Fruit fly (Drosophila melanogaster) whole organism, embryonic: ENCODE data around the gene PIG-U.
A peak's percentile ranks its signal among the peaks of the same experiment; 100 is the strongest.

Source experiments
- Ada2b ChIP-seq: fragments of 200-800 bp; sonication (Bioruptor generic); IDR thresholded peaks from 2 replicates; pipeline ENCODE4 v1.3.6; 2022; ENCODE audit warnings: missing biosample characterization, missing genetic modification characterization
- Atf3 ChIP-seq: fragments of 200-800 bp; sonication (Bioruptor generic); optimal IDR thresholded peaks from 3 replicates; lab custom pipeline; 2016; ENCODE audit warnings: missing biosample characterization, missing genetic modification characterization
- BtbVII ChIP-seq: fragments of 200-800 bp; sonication (Bioruptor generic); optimal IDR thresholded peaks from 3 replicates; lab custom pipeline; 2017; ENCODE audit warnings: missing biosample characterization, mild to moderate bottlenecking, missing genetic modification characterization
- C15 ChIP-seq: fragments of 200-800 bp; sonication (Bioruptor generic); IDR thresholded peaks from 3 replicates; pipeline ENCODE4 v1.3.6; 2022; ENCODE audit warnings: missing biosample characterization, missing genetic modification characterization
- CG10543 ChIP-seq: fragments of 200-800 bp; sonication (Bioruptor generic); optimal IDR thresholded peaks from 3 replicates; lab custom pipeline; 2017; ENCODE audit warnings: missing biosample characterization, mild to moderate bottlenecking, missing genetic modification characterization, moderate library complexity
- CG11504 ChIP-seq: fragments of 200-800 bp; sonication (Bioruptor generic); optimal IDR thresholded peaks from 3 replicates; lab custom pipeline; 2019; ENCODE audit warnings: missing biosample characterization, mild to moderate bottlenecking, missing genetic modification characterization, moderate library complexity
- CG12219 ChIP-seq: fragments of 200-800 bp; sonication (Bioruptor generic); optimal IDR thresholded peaks from 3 replicates; lab custom pipeline; 2018; ENCODE audit warnings: missing biosample characterization, mild to moderate bottlenecking, missing genetic modification characterization
- CG1233 ChIP-seq: fragments of 200-800 bp; sonication (Bioruptor generic); optimal IDR thresholded peaks from 4 replicates; lab custom pipeline; 2018; ENCODE audit warnings: missing biosample characterization, mild to moderate bottlenecking, missing genetic modification characterization
- CG15696 ChIP-seq: fragments of 200-800 bp; sonication (Bioruptor generic); optimal IDR thresholded peaks from 2 replicates; lab custom pipeline; 2019; ENCODE audit warnings: missing biosample characterization, mild to moderate bottlenecking, missing genetic modification characterization, moderate library complexity
- CG1647 ChIP-seq: fragments of 200-800 bp; sonication (Bioruptor generic); optimal IDR thresholded peaks from 3 replicates; lab custom pipeline; 2016; ENCODE audit warnings: missing biosample characterization, missing genetic modification characterization
- CG1792 ChIP-seq: fragments of 200-800 bp; sonication (Bioruptor generic); optimal IDR thresholded peaks from 2 replicates; lab custom pipeline; 2016; ENCODE audit warnings: missing biosample characterization, missing genetic modification characterization
- CG1832 ChIP-seq: fragments of 200-800 bp; sonication (Bioruptor generic); optimal IDR thresholded peaks from 2 replicates; lab custom pipeline; 2017; ENCODE audit warnings: missing biosample characterization, mild to moderate bottlenecking, missing genetic modification characterization, inconsistent platforms
- CG18619 ChIP-seq: fragments of 200-800 bp; sonication (Bioruptor generic); optimal IDR thresholded peaks from 3 replicates; lab custom pipeline; 2017; ENCODE audit warnings: missing biosample characterization, mild to moderate bottlenecking, missing genetic modification characterization
- CG18764 ChIP-seq: fragments of 200-800 bp; sonication (Bioruptor generic); optimal IDR thresholded peaks from 3 replicates; lab custom pipeline; 2016; ENCODE audit warnings: missing biosample characterization, missing genetic modification characterization
- CG33557 ChIP-seq: fragments of 200-800 bp; sonication (Bioruptor generic); optimal IDR thresholded peaks from 2 replicates; lab custom pipeline; 2019; ENCODE audit warnings: missing biosample characterization, mild to moderate bottlenecking, missing genetic modification characterization, moderate library complexity
- CG3726 ChIP-seq: fragments of 200-800 bp; sonication (Bioruptor generic); IDR thresholded peaks from 3 replicates; pipeline ENCODE4, ENCODE4 v1.3.6; 2022; ENCODE audit warnings: missing biosample characterization, missing genetic modification characterization
- CG4730 ChIP-seq: fragments of 200-800 bp; sonication (Bioruptor generic); IDR thresholded peaks from 2 replicates; pipeline ENCODE4 v1.3.6; 2022; ENCODE audit warnings: missing biosample characterization, missing genetic modification characterization
- CG6254 ChIP-seq: fragments of 200-800 bp; sonication (Bioruptor generic); optimal IDR thresholded peaks from 3 replicates; lab custom pipeline; 2017; ENCODE audit warnings: mild to moderate bottlenecking, missing biosample characterization, missing genetic modification reagents, missing genetic modification characterization
- CG7745 ChIP-seq: fragments of 200-800 bp; sonication (Bioruptor generic); optimal IDR thresholded peaks from 2 replicates; lab custom pipeline; 2018; ENCODE audit warnings: missing biosample characterization, mild to moderate bottlenecking, missing genetic modification characterization, moderate library complexity
- CG8359 ChIP-seq: fragments of 200-800 bp; sonication (Bioruptor generic); optimal IDR thresholded peaks from 2 replicates; lab custom pipeline; 2017; ENCODE audit warnings: missing biosample characterization, mild to moderate bottlenecking, missing genetic modification characterization, borderline replicate concordance
- Dp ChIP-seq: fragments of 200-800 bp; sonication (Bioruptor generic); optimal IDR thresholded peaks from 2 replicates; lab custom pipeline; 2018; ENCODE audit warnings: missing biosample characterization, mild to moderate bottlenecking, missing genetic modification characterization, moderate library complexity
- GATAe ChIP-seq: fragments of 200-800 bp; sonication (Bioruptor generic); conservative IDR thresholded peaks from 2 replicates; pipeline ENCODE4 v1.3.6; 2022; ENCODE audit warnings: missing biosample characterization, missing genetic modification characterization
- Hr39 ChIP-seq: fragments of >200 bp; optimal IDR thresholded peaks from 2 replicates; lab custom pipeline; 2017
- Hsf ChIP-seq: fragments of 200-800 bp; sonication (Bioruptor generic); optimal IDR thresholded peaks from 3 replicates; lab custom pipeline; 2016; ENCODE audit warnings: missing biosample characterization, missing genetic modification characterization
- Jarid2 ChIP-seq: fragments of 200-800 bp; sonication (Bioruptor generic); optimal IDR thresholded peaks from 3 replicates; lab custom pipeline; 2017; ENCODE audit warnings: mild to moderate bottlenecking, missing biosample characterization, missing genetic modification reagents, missing genetic modification characterization
- MESR4 ChIP-seq: fragments of 200-800 bp; sonication (Bioruptor generic); optimal IDR thresholded peaks from 2 replicates; lab custom pipeline; 2018; ENCODE audit warnings: missing biosample characterization, mild to moderate bottlenecking, missing genetic modification characterization, moderate library complexity
- Meics ChIP-seq: fragments of 200-800 bp; sonication (Bioruptor generic); optimal IDR thresholded peaks from 2 replicates; lab custom pipeline; 2017; ENCODE audit warnings: missing biosample characterization, mild to moderate bottlenecking, missing genetic modification characterization
- Mrtf ChIP-seq: fragments of 200-800 bp; sonication (Bioruptor generic); IDR thresholded peaks from 3 replicates; pipeline ENCODE4 v1.3.6; 2022; ENCODE audit warnings: missing biosample characterization, missing genetic modification characterization
- NC2α ChIP-seq: fragments of 200-800 bp; sonication (Bioruptor generic); optimal IDR thresholded peaks from 2 replicates; lab custom pipeline; 2016; ENCODE audit warnings: missing biosample characterization, missing genetic modification characterization
- Ptx1 ChIP-seq: fragments of 200-800 bp; sonication (Bioruptor generic); IDR thresholded peaks from 2 replicates; pipeline ENCODE4 v1.3.6; 2022; ENCODE audit warnings: missing biosample characterization, missing genetic modification characterization
- Sry-β ChIP-seq: fragments of 200-800 bp; sonication (Bioruptor generic); optimal IDR thresholded peaks from 2 replicates; lab custom pipeline; 2018; ENCODE audit warnings: missing biosample characterization, mild to moderate bottlenecking, missing genetic modification characterization, moderate library complexity
- ac ChIP-seq: fragments of 200-800 bp; sonication (Bioruptor generic); optimal IDR thresholded peaks from 3 replicates; lab custom pipeline; 2017; ENCODE audit warnings: missing biosample characterization, mild to moderate bottlenecking, missing genetic modification characterization
- dati ChIP-seq: fragments of 200-800 bp; sonication (Bioruptor generic); IDR thresholded peaks from 2 replicates; pipeline ENCODE4 v1.3.6; 2022; ENCODE audit warnings: missing biosample characterization, missing genetic modification characterization
- eyg ChIP-seq: fragments of 200-800 bp; sonication (Bioruptor generic); optimal IDR thresholded peaks from 3 replicates; lab custom pipeline; 2016; ENCODE audit warnings: missing biosample characterization, missing genetic modification characterization
- ftz-f1 ChIP-seq: fragments of 200-800 bp; sonication (Bioruptor generic); optimal IDR thresholded peaks from 2 replicates; lab custom pipeline; 2016; ENCODE audit warnings: missing biosample characterization, missing genetic modification characterization
- fu2 ChIP-seq: fragments of 200-800 bp; sonication (Bioruptor generic); optimal IDR thresholded peaks from 2 replicates; lab custom pipeline; 2016; ENCODE audit warnings: missing biosample characterization, missing genetic modification characterization
- gce ChIP-seq: fragments of 200-800 bp; sonication (Bioruptor generic); IDR thresholded peaks from 3 replicates; pipeline ENCODE4 v1.3.6; 2022; ENCODE audit warnings: missing biosample characterization, missing genetic modification characterization
- gro ChIP-seq: fragments of 200-800 bp; sonication (Bioruptor generic); optimal IDR thresholded peaks from 2 replicates; lab custom pipeline; 2016; ENCODE audit warnings: missing biosample characterization, missing genetic modification characterization
- hb ChIP-seq: fragments of 200-800 bp; sonication (Bioruptor generic); IDR thresholded peaks from 3 replicates; pipeline ENCODE4 v1.3.6; 2022; ENCODE audit warnings: missing biosample characterization, missing genetic modification characterization; ENCODE audit not compliant: partially characterized antibody
- her ChIP-seq: fragments of 200-800 bp; sonication (Bioruptor generic); optimal IDR thresholded peaks from 2 replicates; lab custom pipeline; 2016; ENCODE audit warnings: missing biosample characterization, missing genetic modification characterization
- inv ChIP-seq: fragments of 200-800 bp; sonication (Bioruptor generic); IDR thresholded peaks from 2 replicates; pipeline ENCODE4 v1.3.6; 2022; ENCODE audit warnings: missing biosample characterization, missing genetic modification characterization; ENCODE audit not compliant: partially characterized antibody
- mld ChIP-seq: fragments of 200-800 bp; sonication (Bioruptor generic); IDR thresholded peaks from 3 replicates; pipeline ENCODE4 v1.3.6; 2022; ENCODE audit warnings: missing biosample characterization, missing genetic modification characterization; ENCODE audit not compliant: partially characterized antibody
- nom ChIP-seq: fragments of 200-800 bp; sonication (Bioruptor generic); optimal IDR thresholded peaks from 2 replicates; lab custom pipeline; 2017; ENCODE audit warnings: missing biosample characterization, missing genetic modification characterization, mild to moderate bottlenecking, moderate library complexity, missing genetic modification reagents
- peb ChIP-seq: fragments of 200-800 bp; sonication (Bioruptor generic); IDR thresholded peaks from 2 replicates; pipeline ENCODE4 v1.3.6; 2022; ENCODE audit warnings: missing biosample characterization, missing genetic modification characterization
- sens-2 ChIP-seq: fragments of 200-800 bp; sonication (Bioruptor generic); IDR thresholded peaks from 2 replicates; pipeline ENCODE4 v1.3.6; 2022; ENCODE audit warnings: missing biosample characterization, missing genetic modification characterization
- tap ChIP-seq: fragments of 200-800 bp; optimal IDR thresholded peaks from 3 replicates; lab custom pipeline; 2019; ENCODE audit warnings: missing biosample characterization, mild to moderate bottlenecking, missing genetic modification characterization, moderate library complexity
- tin ChIP-seq: fragments of 200-800 bp; sonication (Bioruptor generic); optimal IDR thresholded peaks from 3 replicates; lab custom pipeline; 2016; ENCODE audit warnings: missing biosample characterization, missing genetic modification characterization
- toy ChIP-seq: fragments of 200-800 bp; sonication (Bioruptor generic); IDR thresholded peaks from 2 replicates; pipeline ENCODE4 v1.3.6; 2022; ENCODE audit warnings: missing biosample characterization, missing genetic modification characterization
- ttk ChIP-seq: fragments of 200-800 bp; sonication (Bioruptor generic); IDR thresholded peaks from 2 replicates; pipeline ENCODE4 v2.1.2; 2022; ENCODE audit warnings: missing biosample characterization, missing genetic modification characterization
- usp ChIP-seq: fragments of >200 bp; optimal IDR thresholded peaks from 2 replicates; lab custom pipeline; 2017; ENCODE audit warnings: missing biosample characterization, missing genetic modification characterization
- vnd ChIP-seq: fragments of 200-800 bp; sonication (Bioruptor generic); IDR thresholded peaks from 3 replicates; pipeline ENCODE4 v1.3.6; 2022; ENCODE audit warnings: missing biosample characterization, missing genetic modification characterization; ENCODE audit not compliant: partially characterized antibody

Gene PIG-U

DNA sequence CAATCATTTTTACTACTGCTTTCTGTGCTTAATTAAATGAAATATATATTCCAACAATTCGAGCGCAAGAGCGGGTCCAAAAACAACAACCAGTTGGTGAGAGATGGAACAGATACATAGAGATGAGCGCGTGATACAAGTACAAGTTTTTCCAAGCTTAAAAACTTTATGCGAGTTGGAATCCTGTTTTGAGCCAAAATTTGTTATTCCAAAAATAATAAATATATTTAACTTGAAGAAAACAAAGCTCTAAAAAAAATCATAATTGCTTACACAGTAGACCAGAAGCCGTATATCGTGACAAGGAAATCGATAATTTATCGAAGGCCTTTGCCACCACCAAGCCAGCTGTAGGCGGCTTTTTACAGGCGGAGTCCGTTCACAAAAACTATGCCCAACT, at the start of gene PIG-U, which contains the start of gene CG13097 (continued):
- TF ChIP-seq CG11504 (tag; lab: Kevin White, UChicago) = no peak
- TF ChIP-seq MESR4 (GFP tag; lab: Kevin White, UChicago) = peak; percentile 3
- peak; percentile 90 for TF ChIP-seq vnd (GFP tag; lab: Robert Waterston, UW)
- TF ChIP-seq nom (GFP tag; lab: Kevin White, UChicago) = no peak
- no peak for TF ChIP-seq CG12219 (GFP tag; lab: Kevin White, UChicago)
- peak; percentile 74; the same call in 1 of the 3 replicates for TF ChIP-seq mld (GFP tag; lab: Robert Waterston, UW)
- TF ChIP-seq Hsf = peak; percentile 81
- TF ChIP-seq CG18764 (GFP tag; lab: Kevin White, UChicago) = peak; percentile 76
- no peak for TF ChIP-seq Jarid2 (GFP tag; lab: Kevin White, UChicago)
- no peak for TF ChIP-seq gce (GFP tag; lab: Robert Waterston, UW)
- TF ChIP-seq toy (GFP tag; lab: Robert Waterston, UW) = no peak
- TF ChIP-seq CG7745 (tag; lab: Kevin White, UChicago) = no peak
- peak; percentile 88 for TF ChIP-seq tin (GFP tag; lab: Kevin White, UChicago)
- peak; percentile 55 for TF ChIP-seq CG1792 (GFP tag; lab: Kevin White, UChicago)
- no peak for TF ChIP-seq her (GFP tag; lab: Kevin White, UChicago)
- TF ChIP-seq Hr39 (lab: Kevin White, UChicago) = no peak
- peak; percentile 46 for TF ChIP-seq CG18619 (GFP tag; lab: Kevin White, UChicago)
- TF ChIP-seq Ada2b = peak; percentile 82
- TF ChIP-seq ttk (GFP tag; lab: Robert Waterston, UW) = peak; percentile 50
- TF ChIP-seq usp (GFP tag; lab: Kevin White, UChicago) = no peak
- peak; percentile 18; the same call in 1 of the 2 replicates for TF ChIP-seq peb (GFP tag; lab: Robert Waterston, UW)
- peak; percentile 88 for TF ChIP-seq inv (GFP tag; lab: Robert Waterston, UW)
- TF ChIP-seq CG33557 = peak; percentile 80
- peak; percentile 70 for TF ChIP-seq CG10543
- no peak for TF ChIP-seq CG3726
- TF ChIP-seq CG8359 = no peak
- TF ChIP-seq C15 (GFP tag; lab: Robert Waterston, UW) = no peak
- peak; percentile 56 for TF ChIP-seq Atf3 (GFP tag; lab: Kevin White, UChicago)
- TF ChIP-seq Dp (GFP tag; lab: Kevin White, UChicago) = peak; percentile 59
- TF ChIP-seq Mrtf (GFP tag; lab: Robert Waterston, UW) = no peak; the same call in 2 of the 3 replicates
- peak; percentile 56 for TF ChIP-seq CG1233 (GFP tag; lab: Kevin White, UChicago)
- no peak for TF ChIP-seq dati
- peak; percentile 86 for TF ChIP-seq gro (GFP tag; lab: Kevin White, UChicago)
- TF ChIP-seq Sry-β (GFP tag; lab: Kevin White, UChicago) = peak; percentile 55
- peak; percentile 88 for TF ChIP-seq Ptx1 (GFP tag; lab: Robert Waterston, UW)
- TF ChIP-seq NC2α (GFP tag; lab: Kevin White, UChicago) = no peak
- no peak for TF ChIP-seq GATAe (GFP tag; lab: Robert Waterston, UW)
- TF ChIP-seq hb (GFP tag; lab: Robert Waterston, UW) = peak; percentile 85
- TF ChIP-seq CG4730 (GFP tag; lab: Robert Waterston, UW) = peak; percentile 58
- TF ChIP-seq CG15696 (tag; lab: Kevin White, UChicago) = peak; percentile 83
- peak; percentile 59 for TF ChIP-seq fu2 (GFP tag; lab: Kevin White, UChicago)
- TF ChIP-seq BtbVII = peak; percentile 50
- no peak for TF ChIP-seq CG1832 (GFP tag; lab: Kevin White, UChicago)
- peak; percentile 68 for TF ChIP-seq tap (tag; lab: Kevin White, UChicago)
- TF ChIP-seq sens-2 (GFP tag; lab: Robert Waterston, UW) = 0 out of 2 replicates have a peak, but pooled peaks have one; percentile 36
- no peak for TF ChIP-seq ftz-f1
- TF ChIP-seq ac = peak; percentile 1
- TF ChIP-seq CG1647 (GFP tag; lab: Kevin White, UChicago) = peak; percentile 84
- peak; percentile 71 for TF ChIP-seq Meics (GFP tag; lab: Kevin White, UChicago)
- no peak for TF ChIP-seq eyg (GFP tag; lab: Kevin White, UChicago)
- no peak for TF ChIP-seq CG6254 (GFP tag; lab: Kevin White, UChicago)
